Fruit fly (Drosophila melanogaster) whole organism, adult: Measurements from ENCODE around the gene CG4572.

Experiments
- CG11617 ChIP-seq: fragments of 200-800 bp; sonication (Bioruptor generic); optimal IDR thresholded peaks from 2 replicates; lab custom pipeline; 2017; ENCODE audit warnings: mild to moderate bottlenecking, missing biosample characterization, missing genetic modification reagents, missing genetic modification characterization
- CG14711 ChIP-seq: fragments of 200-800 bp; sonication (Bioruptor generic); optimal IDR thresholded peaks from 2 replicates; lab custom pipeline; 2018; ENCODE audit warnings: missing biosample characterization, mild to moderate bottlenecking, missing genetic modification characterization, moderate library complexity
- CG1620 ChIP-seq: fragments of 200-800 bp; sonication (Bioruptor generic); optimal IDR thresholded peaks from 2 replicates; lab custom pipeline; 2016; ENCODE audit warnings: missing biosample characterization, missing genetic modification characterization
- Clk ChIP-seq: fragments of 200-800 bp; sonication (Bioruptor generic); optimal IDR thresholded peaks from 2 replicates; lab custom pipeline; 2017; ENCODE audit warnings: missing biosample characterization, missing genetic modification characterization
- cic ChIP-seq: fragments of 200-800 bp; sonication (Bioruptor generic); optimal IDR thresholded peaks from 2 replicates; lab custom pipeline; 2017; ENCODE audit warnings: missing biosample characterization, mild to moderate bottlenecking, missing genetic modification characterization, moderate library complexity

DNA sequence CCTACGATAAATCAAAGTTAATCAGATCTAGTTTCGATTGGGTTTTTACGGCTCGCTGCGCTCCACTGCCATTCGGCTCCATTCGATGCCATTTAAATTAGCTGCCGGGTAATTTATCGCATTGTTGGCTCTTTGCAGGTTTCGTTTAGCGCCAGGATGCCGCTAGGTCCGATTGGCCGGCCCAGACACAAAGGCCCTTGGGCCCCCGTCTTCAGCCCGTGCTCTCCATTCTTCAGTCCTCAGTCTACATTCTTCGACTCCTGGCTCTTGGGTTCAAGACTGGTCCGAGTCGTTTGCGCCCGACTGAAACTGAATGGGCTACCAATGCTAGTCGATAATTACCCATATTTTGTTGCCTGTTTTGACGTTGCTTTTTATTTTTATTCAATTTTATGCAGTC lies 51.0 kb downstream of the CG4572 start:
- TF ChIP-seq CG14711 (tag; lab: Kevin White, UChicago), result no peak
- TF ChIP-seq cic (GFP tag; lab: Kevin White, UChicago), result no peak
- no peak for TF ChIP-seq Clk
- no peak for TF ChIP-seq CG1620 (GFP tag; lab: Kevin White, UChicago)
- TF ChIP-seq CG11617 (GFP tag; lab: Kevin White, UChicago), result no peak
